Fruit fly (Drosophila melanogaster) whole organism, embryonic: ENCODE measurements around the gene CG10750.

Experiments
- CG10267 ChIP-seq: fragments of 200-800 bp; sonication (Bioruptor generic); optimal IDR thresholded peaks from 2 replicates; lab custom pipeline; 2018; ENCODE audit warnings: missing biosample characterization, mild to moderate bottlenecking, missing genetic modification characterization, moderate library complexity
- CG10274 ChIP-seq: fragments of 200-800 bp; sonication (Bioruptor generic); optimal IDR thresholded peaks from 3 replicates; lab custom pipeline; 2017; ENCODE audit warnings: missing biosample characterization, mild to moderate bottlenecking, missing genetic modification characterization
- CG10366 ChIP-seq: fragments of 200-800 bp; sonication (Bioruptor generic); IDR thresholded peaks from 2 replicates; pipeline ENCODE4 v1.3.6; 2022; ENCODE audit warnings: missing biosample characterization, missing genetic modification characterization
- CG10959 ChIP-seq: fragments of 200-800 bp; sonication (Bioruptor generic); IDR thresholded peaks from 2 replicates; pipeline ENCODE4 v1.3.6; 2022; ENCODE audit warnings: missing biosample characterization, missing genetic modification characterization
- CG12071 ChIP-seq: fragments of 200-800 bp; sonication (Bioruptor generic); optimal IDR thresholded peaks from 3 replicates; lab custom pipeline; 2018; ENCODE audit warnings: missing biosample characterization, mild to moderate bottlenecking, missing genetic modification characterization
- CG1233 ChIP-seq: fragments of 200-800 bp; sonication (Bioruptor generic); optimal IDR thresholded peaks from 4 replicates; lab custom pipeline; 2018; ENCODE audit warnings: missing biosample characterization, mild to moderate bottlenecking, missing genetic modification characterization
- CG13894 ChIP-seq: fragments of 200-800 bp; sonication (Bioruptor generic); optimal IDR thresholded peaks from 3 replicates; lab custom pipeline; 2018; ENCODE audit warnings: missing biosample characterization, mild to moderate bottlenecking, missing genetic modification characterization, moderate library complexity
- CG14667 ChIP-seq: fragments of 200-800 bp; sonication (Bioruptor generic); IDR thresholded peaks from 2 replicates; pipeline ENCODE4 v1.3.6; 2022; ENCODE audit warnings: missing biosample characterization, missing genetic modification characterization
- CG1529 ChIP-seq: fragments of 200-800 bp; sonication (Bioruptor generic); optimal IDR thresholded peaks from 3 replicates; lab custom pipeline; 2018; ENCODE audit warnings: missing biosample characterization, missing genetic modification characterization
- CG1602 ChIP-seq: fragments of 200-800 bp; sonication (Bioruptor generic); optimal IDR thresholded peaks from 3 replicates; lab custom pipeline; 2016; ENCODE audit warnings: missing biosample characterization, missing genetic modification characterization
- CG17612 ChIP-seq: fragments of 200-800 bp; sonication (Bioruptor generic); IDR thresholded peaks from 2 replicates; pipeline ENCODE4 v1.3.6; 2022; ENCODE audit warnings: missing biosample characterization, missing genetic modification characterization
- CG17829 ChIP-seq: fragments of 200-800 bp; optimal IDR thresholded peaks from 2 replicates; lab custom pipeline; 2019; ENCODE audit warnings: missing biosample characterization, mild to moderate bottlenecking, missing genetic modification characterization, moderate library complexity
- CG18011 ChIP-seq: fragments of 200-800 bp; sonication (Bioruptor generic); optimal IDR thresholded peaks from 2 replicates; lab custom pipeline; 2017; ENCODE audit warnings: missing biosample characterization, missing genetic modification characterization, mild to moderate bottlenecking, moderate library complexity, missing genotype
- CG3065 ChIP-seq: fragments of 200-800 bp; sonication (Bioruptor generic); optimal IDR thresholded peaks from 2 replicates; lab custom pipeline; 2016; ENCODE audit warnings: missing biosample characterization, missing genetic modification characterization
- CG3281 ChIP-seq: fragments of 200-800 bp; sonication (Bioruptor generic); optimal IDR thresholded peaks from 3 replicates; lab custom pipeline; 2017; ENCODE audit warnings: missing biosample characterization, mild to moderate bottlenecking, missing genetic modification characterization
- CG4854 ChIP-seq: fragments of 200-800 bp; sonication (Bioruptor generic); optimal IDR thresholded peaks from 2 replicates; lab custom pipeline; 2016; ENCODE audit warnings: missing biosample characterization, missing genetic modification characterization, inconsistent platforms
- CG5953 ChIP-seq: fragments of 200-800 bp; sonication (Bioruptor generic); IDR thresholded peaks from 2 replicates; pipeline ENCODE4 v1.3.6; 2022; ENCODE audit warnings: missing biosample characterization, missing genetic modification characterization
- CG7786 ChIP-seq: fragments of 200-800 bp; sonication (Bioruptor generic); optimal IDR thresholded peaks from 2 replicates; lab custom pipeline; 2016; ENCODE audit warnings: missing biosample characterization, missing genetic modification characterization
- CG8089 ChIP-seq: fragments of 200-800 bp; sonication (Bioruptor generic); optimal IDR thresholded peaks from 3 replicates; lab custom pipeline; 2016; ENCODE audit warnings: missing biosample characterization, missing genetic modification characterization
- CG8924 ChIP-seq: fragments of 200-800 bp; optimal IDR thresholded peaks from 3 replicates; lab custom pipeline; 2019; ENCODE audit warnings: missing biosample characterization, mild to moderate bottlenecking, missing genetic modification characterization, moderate library complexity
- CG8944 ChIP-seq: fragments of 200-800 bp; sonication (Bioruptor generic); optimal IDR thresholded peaks from 3 replicates; lab custom pipeline; 2016; ENCODE audit warnings: missing biosample characterization, missing genetic modification characterization
- CG9727 ChIP-seq: fragments of 200-800 bp; sonication (Bioruptor generic); optimal IDR thresholded peaks from 3 replicates; lab custom pipeline; 2017; ENCODE audit warnings: missing biosample characterization, mild to moderate bottlenecking, missing genetic modification characterization
- E2f1 ChIP-seq: fragments of 200-800 bp; sonication (Bioruptor generic); IDR thresholded peaks from 2 replicates; pipeline ENCODE4 v1.3.6; 2022; ENCODE audit warnings: missing biosample characterization, missing genetic modification characterization
- Fer1 ChIP-seq: fragments of 200-800 bp; sonication (Bioruptor generic); optimal IDR thresholded peaks from 2 replicates; lab custom pipeline; 2017; ENCODE audit warnings: missing biosample characterization, mild to moderate bottlenecking, missing genetic modification characterization
- Fer2 ChIP-seq: fragments of 200-800 bp; sonication (Bioruptor generic); optimal IDR thresholded peaks from 2 replicates; lab custom pipeline; 2018; ENCODE audit warnings: missing biosample characterization, mild to moderate bottlenecking, missing genetic modification characterization, moderate library complexity
- Hr51 ChIP-seq, 2 experiments: fragments of 200-800 bp; sonication (Bioruptor generic); optimal IDR thresholded peaks; 2 replicates in 1 of 2; 3 replicates in 1 of 2; lab custom pipeline; 2016 to 2018; ENCODE audit warnings: missing biosample characterization in 2 of 2, missing genetic modification characterization in 2 of 2, mild to moderate bottlenecking in 1 of 2, moderate library complexity in 1 of 2
- Meics ChIP-seq: fragments of 200-800 bp; sonication (Bioruptor generic); optimal IDR thresholded peaks from 2 replicates; lab custom pipeline; 2017; ENCODE audit warnings: missing biosample characterization, mild to moderate bottlenecking, missing genetic modification characterization
- NFAT ChIP-seq: fragments of 200-800 bp; sonication (Bioruptor generic); IDR thresholded peaks from 2 replicates; pipeline ENCODE4 v1.3.6; 2022; ENCODE audit warnings: missing biosample characterization, missing genetic modification characterization
- Nf-YB ChIP-seq: fragments of 200-800 bp; sonication (Bioruptor generic); optimal IDR thresholded peaks from 3 replicates; lab custom pipeline; 2019; ENCODE audit warnings: missing biosample characterization, mild to moderate bottlenecking, missing genetic modification characterization, moderate library complexity
- Opbp ChIP-seq: fragments of 200-800 bp; sonication (Bioruptor generic); IDR thresholded peaks from 3 replicates; pipeline ENCODE4 v1.3.6; 2022; ENCODE audit warnings: missing biosample characterization, missing genetic modification characterization; ENCODE audit not compliant: partially characterized antibody
- Scr ChIP-seq: fragments of 200-800 bp; sonication (Bioruptor generic); IDR thresholded peaks from 2 replicates; pipeline ENCODE4 v1.3.6; 2022; ENCODE audit warnings: missing biosample characterization, missing genetic modification characterization; ENCODE audit not compliant: partially characterized antibody
- ato ChIP-seq: fragments of 200-800 bp; sonication (Bioruptor generic); IDR thresholded peaks from 2 replicates; pipeline ENCODE4 v1.3.6; 2022; ENCODE audit warnings: missing biosample characterization, missing genetic modification characterization; ENCODE audit not compliant: partially characterized antibody
- dimm ChIP-seq: fragments of 200-800 bp; sonication (Bioruptor generic); IDR thresholded peaks from 2 replicates; pipeline ENCODE4 v1.3.6; 2022; ENCODE audit warnings: missing biosample characterization, missing genetic modification characterization
- disco-r ChIP-seq: fragments of 200-800 bp; sonication (Bioruptor generic); optimal IDR thresholded peaks from 2 replicates; lab custom pipeline; 2016; ENCODE audit warnings: missing biosample characterization, missing genetic modification characterization
- dpn ChIP-seq, 2 experiments: fragments of 200-800 bp; sonication (Bioruptor generic); optimal IDR thresholded peaks; 3 replicates each; lab custom pipeline; 2016; ENCODE audit warnings: missing biosample characterization in 2 of 2, missing genetic modification characterization in 2 of 2
- ems ChIP-seq: fragments of 200-800 bp; sonication (Bioruptor generic); optimal IDR thresholded peaks from 3 replicates; lab custom pipeline; 2016; ENCODE audit warnings: missing biosample characterization, missing genetic modification characterization
- en ChIP-seq: fragments of 200-800 bp; sonication (Bioruptor generic); optimal IDR thresholded peaks from 2 replicates; lab custom pipeline; 2016; ENCODE audit warnings: missing biosample characterization, missing genetic modification characterization
- exex ChIP-seq: fragments of 200-800 bp; sonication (Bioruptor generic); optimal IDR thresholded peaks from 4 replicates; lab custom pipeline; 2018; ENCODE audit warnings: missing biosample characterization, mild to moderate bottlenecking, missing genetic modification characterization, moderate library complexity
- fd102C ChIP-seq: fragments of 200-800 bp; sonication (Bioruptor generic); optimal IDR thresholded peaks from 2 replicates; lab custom pipeline; 2018; ENCODE audit warnings: missing biosample characterization, mild to moderate bottlenecking, missing genetic modification characterization, moderate library complexity
- fd64A ChIP-seq: fragments of 200-800 bp; sonication (Bioruptor generic); optimal IDR thresholded peaks from 3 replicates; lab custom pipeline; 2018; ENCODE audit warnings: missing biosample characterization, mild to moderate bottlenecking, missing genetic modification characterization
- gcm ChIP-seq: fragments of 200-800 bp; sonication (Bioruptor generic); optimal IDR thresholded peaks from 2 replicates; lab custom pipeline; 2019; ENCODE audit warnings: missing biosample characterization, mild to moderate bottlenecking, missing genetic modification characterization, moderate library complexity
- gcm2 ChIP-seq: fragments of 200-800 bp; sonication (Bioruptor generic); optimal IDR thresholded peaks from 2 replicates; lab custom pipeline; 2016; ENCODE audit warnings: missing biosample characterization, missing genetic modification characterization
- hth ChIP-seq: fragments of >200 bp; optimal IDR thresholded peaks from 2 replicates; lab custom pipeline; 2017; ENCODE audit warnings: inconsistent platforms
- lab ChIP-seq: fragments of 200-800 bp; sonication (Bioruptor generic); optimal IDR thresholded peaks from 3 replicates; lab custom pipeline; 2017; ENCODE audit warnings: missing biosample characterization, missing genetic modification characterization, mild to moderate bottlenecking, moderate library complexity, missing genetic modification reagents
- lmd ChIP-seq: fragments of 200-800 bp; sonication (Bioruptor generic); IDR thresholded peaks from 2 replicates; pipeline ENCODE4 v1.3.6; 2022; ENCODE audit warnings: missing biosample characterization, missing genetic modification characterization
- nerfin-2 ChIP-seq: fragments of 200-800 bp; sonication (Bioruptor generic); IDR thresholded peaks from 2 replicates; pipeline ENCODE4 v1.3.6; 2022; ENCODE audit warnings: missing biosample characterization, missing genetic modification characterization; ENCODE audit not compliant: partially characterized antibody
- repo ChIP-seq: fragments of 200-800 bp; sonication (Bioruptor generic); optimal IDR thresholded peaks from 2 replicates; lab custom pipeline; 2016; ENCODE audit warnings: missing biosample characterization, missing genetic modification characterization
- row ChIP-seq: fragments of 200-800 bp; sonication (Bioruptor generic); IDR thresholded peaks from 3 replicates; pipeline ENCODE4 v1.3.6; 2022; ENCODE audit warnings: missing biosample characterization, missing genetic modification characterization
- sim ChIP-seq: fragments of 200-800 bp; sonication (Bioruptor generic); IDR thresholded peaks from 2 replicates; pipeline ENCODE4 v1.3.6; 2022; ENCODE audit warnings: missing biosample characterization, missing genetic modification characterization
- so ChIP-seq: fragments of 200-800 bp; sonication (Bioruptor generic); IDR thresholded peaks from 3 replicates; pipeline ENCODE4 v1.3.6; 2022; ENCODE audit warnings: missing biosample characterization, missing genetic modification characterization
- toy ChIP-seq: fragments of 200-800 bp; sonication (Bioruptor generic); IDR thresholded peaks from 2 replicates; pipeline ENCODE4 v1.3.6; 2022; ENCODE audit warnings: missing biosample characterization, missing genetic modification characterization
- vfl ChIP-seq: fragments of 200-800 bp; sonication (Bioruptor generic); optimal IDR thresholded peaks from 2 replicates; lab custom pipeline; 2016; ENCODE audit warnings: missing biosample characterization, missing genetic modification characterization

CG10750 gene

DNA sequence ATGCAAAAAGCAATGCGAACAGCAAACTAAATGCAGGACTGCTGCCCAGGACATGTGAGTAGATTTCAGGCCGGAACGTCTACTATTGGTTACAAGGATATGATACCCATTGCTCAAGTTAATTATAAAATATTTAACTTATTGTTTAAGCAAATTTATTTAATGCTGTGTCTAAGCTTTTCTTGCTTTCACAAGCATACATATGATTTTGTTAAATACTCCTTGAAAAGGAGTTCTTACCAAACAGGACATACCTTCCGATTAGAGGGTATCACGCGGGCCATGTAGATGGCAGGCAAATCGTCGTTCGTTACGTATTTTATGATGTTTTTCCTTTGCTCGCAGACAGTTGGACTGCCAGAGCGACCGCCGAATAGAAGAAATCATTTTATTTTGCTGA, 14.5 kb upstream of the CG10750 start (continued):
- TF ChIP-seq CG9727 (GFP tag; lab: Kevin White, UChicago), result peak; percentile 68
- TF ChIP-seq CG10267 (tag; lab: Kevin White, UChicago), result peak; percentile 24
- no peak for TF ChIP-seq hth (lab: Kevin White, UChicago)
- peak; percentile 66 for TF ChIP-seq fd102C
- no peak for TF ChIP-seq Opbp
- TF ChIP-seq so (GFP tag; lab: Robert Waterston, UW), result no peak
- peak; percentile 28 for TF ChIP-seq CG3281 (GFP tag; lab: Kevin White, UChicago)
- no peak for TF ChIP-seq CG4854 (GFP tag; lab: Kevin White, UChicago)
- TF ChIP-seq Nf-YB (GFP tag; lab: Kevin White, UChicago), result no peak
- TF ChIP-seq CG17612 (GFP tag; lab: Robert Waterston, UW), result no peak
- TF ChIP-seq CG14667, result 0 out of 2 replicates have a peak, but pooled peaks have one; percentile 23
- TF ChIP-seq CG10959, result peak; percentile 63
- TF ChIP-seq lab, result peak; percentile 51
- no peak for TF ChIP-seq ems (GFP tag; lab: Kevin White, UChicago)
- TF ChIP-seq CG17829, result peak; percentile 42
- TF ChIP-seq fd64A (GFP tag; lab: Kevin White, UChicago), result no peak
- TF ChIP-seq disco-r (GFP tag; lab: Kevin White, UChicago), result no peak
- no peak for TF ChIP-seq NFAT (GFP tag; lab: Robert Waterston, UW)
- TF ChIP-seq repo (GFP tag; lab: Kevin White, UChicago), result no peak
- no peak for TF ChIP-seq CG5953 (GFP tag; lab: Robert Waterston, UW)
- TF ChIP-seq CG7786 (GFP tag; lab: Kevin White, UChicago), result no peak
- TF ChIP-seq gcm2 (GFP tag; lab: Kevin White, UChicago), result no peak
- peak; percentile 61 for TF ChIP-seq Fer1
- no peak for TF ChIP-seq CG8089 (GFP tag; lab: Kevin White, UChicago)
- no peak for TF ChIP-seq gcm
- TF ChIP-seq E2f1 (GFP tag; lab: Robert Waterston, UW), result no peak
- peak; percentile 37 for TF ChIP-seq CG1602 (GFP tag; lab: Kevin White, UChicago)
- peak; percentile 36 for TF ChIP-seq Meics (GFP tag; lab: Kevin White, UChicago)
- TF ChIP-seq sim (GFP tag; lab: Robert Waterston, UW), result no peak
- no peak for TF ChIP-seq CG3065 (GFP tag; lab: Kevin White, UChicago)
- no peak for TF ChIP-seq dimm (GFP tag; lab: Robert Waterston, UW)
- no peak for TF ChIP-seq CG8944 (GFP tag; lab: Kevin White, UChicago)
- TF ChIP-seq toy (GFP tag; lab: Robert Waterston, UW), result no peak
- no peak for TF ChIP-seq nerfin-2 (GFP tag; lab: Robert Waterston, UW)
- no peak for TF ChIP-seq CG13894
- no peak for TF ChIP-seq lmd (GFP tag; lab: Robert Waterston, UW)
- TF ChIP-seq CG8924 (tag; lab: Kevin White, UChicago), result peak; percentile 53
- TF ChIP-seq en (GFP tag; lab: Kevin White, UChicago), result no peak
- TF ChIP-seq CG10274 (GFP tag; lab: Kevin White, UChicago), result no peak
- no peak for TF ChIP-seq vfl (GFP tag; lab: Kevin White, UChicago)
- TF ChIP-seq CG18011, result no peak
- peak; percentile 34 for TF ChIP-seq CG10366
- no peak for TF ChIP-seq Fer2
- TF ChIP-seq Scr (GFP tag; lab: Robert Waterston, UW), result no peak
- peak; percentile 75 for TF ChIP-seq row (GFP tag; lab: Robert Waterston, UW)
- no peak for TF ChIP-seq ato (GFP tag; lab: Robert Waterston, UW)
- no peak for TF ChIP-seq CG1529 (GFP tag; lab: Kevin White, UChicago)
- TF ChIP-seq exex, result no peak
- TF ChIP-seq dpn (GFP tag; optimal IDR thresholded peaks at IDR 0.05; lab: Kevin White, UChicago), result peak in 1 of 2 experiments; percentile 20
- peak in 1 of 2 experiments; percentile 50 for TF ChIP-seq Hr51 (GFP tag; optimal IDR thresholded peaks at IDR 0.05; lab: Kevin White, UChicago)
- peak; percentile 5 for TF ChIP-seq CG12071
- peak; percentile 19 for TF ChIP-seq CG1233
